Worm (Caenorhabditis elegans) whole organism, young adult: ENCODE results near the gene Y17G7B.17.
A peak's percentile ranks its signal among the peaks of the same experiment; 100 is the strongest.

Experiments used
- B0019.2 ChIP-seq: fragments of 200-800 bp; sonication (Bioruptor generic); conservative IDR thresholded peaks from 2 replicates; pipeline ENCODE4 v1.3.6; 2022; ENCODE audit warnings: missing genetic modification reagents, missing genetic modification characterization, missing compliant biosample characterization
- B0261.1 ChIP-seq: sonication (generic microtip); optimal IDR thresholded peaks from 2 replicates; lab custom pipeline; 2016; ENCODE audit warnings: mild to moderate bottlenecking, missing genetic modification characterization, moderate library complexity, missing compliant biosample characterization
- C06A6.2 ChIP-seq: fragments of 200-800 bp; sonication (Bioruptor generic); conservative IDR thresholded peaks from 2 replicates; pipeline ENCODE4 v1.3.6; 2022; ENCODE audit warnings: missing genetic modification characterization, missing compliant biosample characterization
- D2030.7 ChIP-seq: fragments of 200-800 bp; sonication (Bioruptor generic); IDR thresholded peaks from 2 replicates; pipeline ENCODE4 v1.3.6; 2022; ENCODE audit warnings: missing genetic modification reagents, missing genetic modification characterization, missing compliant biosample characterization
- F10E7.11 ChIP-seq: sonication (generic microtip); optimal IDR thresholded peaks from 2 replicates; lab custom pipeline; 2017; ENCODE audit warnings: mild to moderate bottlenecking, missing genetic modification characterization, moderate library complexity, missing compliant biosample characterization
- K11D2.4 ChIP-seq: fragments of 200-800 bp; sonication (Bioruptor generic); IDR thresholded peaks from 2 replicates; pipeline ENCODE4 v1.3.6; 2022; ENCODE audit warnings: missing genetic modification reagents, missing genetic modification characterization, missing compliant biosample characterization
- Y56A3A.18 ChIP-seq: fragments of 200-800 bp; sonication (Bioruptor generic); IDR thresholded peaks from 2 replicates; pipeline ENCODE4 v1.3.6; 2022; ENCODE audit warnings: missing genetic modification reagents, missing genetic modification characterization, missing compliant biosample characterization
- ZK185.1 ChIP-seq: sonication (generic microtip); optimal IDR thresholded peaks from 2 replicates; lab custom pipeline; 2016; ENCODE audit warnings: mild to moderate bottlenecking, missing genetic modification characterization, missing compliant biosample characterization; ENCODE audit not compliant: poor library complexity, severe bottlenecking
- ama-1 ChIP-seq, 3 experiments: fragments of 150-350 bp in 1 of 3; sonication (generic microtip) in 2 of 3; optimal IDR thresholded peaks; 2 replicates each; lab custom pipeline; 2014 to 2018; ENCODE audit warnings: missing biosample characterization in 2 of 3, missing genetic modification characterization in 2 of 3, missing genetic modification reagents in 2 of 3
- aptf-3 ChIP-seq: fragments of 200-800 bp; sonication (Bioruptor generic); IDR thresholded peaks from 2 replicates; pipeline ENCODE4 v1.3.6; 2022; ENCODE audit warnings: missing genetic modification characterization, missing compliant biosample characterization
- athp-1 ChIP-seq: sonication (generic microtip); optimal IDR thresholded peaks from 2 replicates; lab custom pipeline; 2017; ENCODE audit warnings: mild to moderate bottlenecking, missing genetic modification characterization, missing compliant biosample characterization
- cebp-2 ChIP-seq: fragments of 200-800 bp; sonication (Bioruptor generic); IDR thresholded peaks from 2 replicates; pipeline ENCODE4 v1.3.6; 2022; ENCODE audit warnings: missing genetic modification characterization, missing compliant biosample characterization
- dpff-1 ChIP-seq: sonication (generic microtip); optimal IDR thresholded peaks from 2 replicates; lab custom pipeline; 2017; ENCODE audit warnings: mild to moderate bottlenecking, missing genetic modification characterization, missing compliant biosample characterization
- ekl-4 ChIP-seq: fragments of 200-800 bp; sonication (Bioruptor generic); IDR thresholded peaks from 2 replicates; pipeline ENCODE4 v1.3.6; 2022; ENCODE audit warnings: missing genetic modification reagents, missing genetic modification characterization, missing compliant biosample characterization
- hmg-1.2 ChIP-seq: fragments of 200-800 bp; sonication (Bioruptor generic); IDR thresholded peaks from 2 replicates; pipeline ENCODE4 v1.3.6; 2022; ENCODE audit warnings: missing genetic modification reagents, missing genetic modification characterization, missing compliant biosample characterization
- hmg-20 ChIP-seq: fragments of 200-800 bp; sonication (Bioruptor generic); IDR thresholded peaks from 2 replicates; pipeline ENCODE4 v1.3.6; 2022; ENCODE audit warnings: missing genetic modification reagents, missing genetic modification characterization, missing compliant biosample characterization
- let-607 ChIP-seq, 2 experiments: fragments of 200-800 bp in 1 of 2; sonication (Bioruptor generic) in 1 of 2; sonication (generic microtip) in 1 of 2; optimal IDR thresholded peaks; 2 replicates each; lab custom pipeline; 2016 to 2018; ENCODE audit warnings: mild to moderate bottlenecking in 2 of 2, missing compliant biosample characterization in 2 of 2, missing genetic modification characterization in 2 of 2, moderate library complexity in 2 of 2, missing genotype in 1 of 2
- lin-26 ChIP-seq: fragments of 200-800 bp; sonication (Bioruptor generic); IDR thresholded peaks from 2 replicates; pipeline ENCODE4 v1.3.6; 2022; ENCODE audit warnings: missing genetic modification reagents, missing genetic modification characterization, missing compliant biosample characterization
- lin-40 ChIP-seq: sonication (generic microtip); optimal IDR thresholded peaks from 2 replicates; lab custom pipeline; 2016; ENCODE audit warnings: missing genetic modification characterization, mild to moderate bottlenecking, missing compliant biosample characterization, missing genotype, missing genetic modification reagents
- lsl-1 ChIP-seq: fragments of 200-800 bp; sonication (Bioruptor generic); optimal IDR thresholded peaks from 2 replicates; lab custom pipeline; 2018; ENCODE audit warnings: mild to moderate bottlenecking, missing genetic modification characterization, moderate library complexity, missing compliant biosample characterization
- lsy-27 ChIP-seq: sonication (generic microtip); optimal IDR thresholded peaks from 2 replicates; lab custom pipeline; 2017; ENCODE audit warnings: missing genetic modification characterization, mild to moderate bottlenecking, missing compliant biosample characterization, antibody characterized with exemption, missing genotype, borderline replicate concordance; ENCODE audit not compliant: insufficient read depth
- madf-10 ChIP-seq: sonication (generic microtip); optimal IDR thresholded peaks from 2 replicates; lab custom pipeline; 2016; ENCODE audit warnings: mild to moderate bottlenecking, missing genetic modification characterization, missing compliant biosample characterization
- nhr-80 ChIP-seq: sonication (generic microtip); optimal IDR thresholded peaks from 2 replicates; lab custom pipeline; 2016; ENCODE audit warnings: missing genetic modification characterization, missing compliant biosample characterization
- pbrm-1 ChIP-seq: fragments of 200-800 bp; sonication (Bioruptor generic); IDR thresholded peaks from 2 replicates; pipeline ENCODE4 v1.3.6; 2022; ENCODE audit warnings: missing genetic modification reagents, missing genetic modification characterization, missing compliant biosample characterization
- pha-4 ChIP-seq: fragments of 150-350 bp; sonication (generic microtip); optimal IDR thresholded peaks from 2 replicates; lab custom pipeline; 2014; ENCODE audit warnings: missing biosample characterization, missing genetic modification reagents, missing genetic modification characterization
- rpc-1 ChIP-seq, 2 experiments: fragments of 150-350 bp in 1 of 2; sonication (generic microtip) in 1 of 2; optimal IDR thresholded peaks; 2 replicates each; lab custom pipeline; 2014 to 2018; ENCODE audit warnings: missing biosample characterization in 1 of 2, missing genetic modification characterization in 1 of 2, missing genetic modification reagents in 1 of 2, missing genotype in 1 of 2
- sdz-38 ChIP-seq: sonication (generic microtip); optimal IDR thresholded peaks from 2 replicates; lab custom pipeline; 2016; ENCODE audit warnings: missing genotype, missing genetic modification characterization, missing compliant biosample characterization
- sptf-2 ChIP-seq: fragments of 200-800 bp; sonication (Bioruptor generic); optimal IDR thresholded peaks from 2 replicates; lab custom pipeline; 2018; ENCODE audit warnings: mild to moderate bottlenecking, missing genetic modification characterization, missing compliant biosample characterization
- tbp1 ChIP-seq: fragments of 200-800 bp; sonication (Bioruptor generic); optimal IDR thresholded peaks from 2 replicates; lab custom pipeline; 2018; ENCODE audit warnings: mild to moderate bottlenecking, missing genetic modification characterization, missing compliant biosample characterization

Gene Y17G7B.17

DNA sequence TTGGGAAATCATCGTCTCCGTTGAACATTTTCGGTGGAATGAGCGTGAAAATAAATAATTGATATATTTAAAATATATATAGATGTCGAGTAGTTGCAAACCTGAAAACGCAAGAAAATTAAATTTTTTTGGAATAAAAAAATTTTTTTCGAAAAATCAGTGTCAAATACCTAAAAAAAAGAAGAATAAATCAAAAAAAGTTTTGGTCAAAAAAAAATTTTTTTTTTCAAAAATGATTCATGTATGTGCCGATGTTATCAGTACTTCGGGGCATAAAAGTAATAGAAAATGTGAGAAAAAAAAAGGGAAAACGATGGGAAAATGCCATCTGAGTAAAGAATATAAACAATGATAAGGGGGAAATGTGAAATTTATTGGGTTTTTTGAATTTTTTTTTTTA, at the start of gene Y17G7B.17:
TSS of gene Y17G7B.17 (minus strand) at position 101 of the 400 bp plus-strand sequence.
- TF ChIP-seq nhr-80 (tag; lab: Kevin White, UChicago) (peak; percentile 14), athp-1 (tag; lab: Kevin White, UChicago) (no peak), lin-40 (no peak)

- TF ChIP-seq ekl-4 = no peak
- no peak for TF ChIP-seq lsy-27
- no peak for TF ChIP-seq ZK185.1 (tag; lab: Kevin White, UChicago)
- TF ChIP-seq F10E7.11 (tag; lab: Kevin White, UChicago) = no peak
- no peak for TF ChIP-seq K11D2.4 (GFP tag; lab: Robert Waterston, UW)
- no peak for TF ChIP-seq hmg-1.2 (GFP tag; lab: Robert Waterston, UW)
- TF ChIP-seq hmg-20 (GFP tag; lab: Robert Waterston, UW) = no peak
These were observed 47.5 kb upstream of the Y17G7B.17 start, which contains the start of gene Y57A10A.2 for ce11 chrII:12147331-12147730. TSS of gene Y57A10A.2 (plus strand) at chrII:12147631.

ce11 chrII:12143558-12143957, 43.8 kb upstream of the Y17G7B.17 start:
- TF ChIP-seq pbrm-1 (no peak), sptf-2 (GFP tag; lab: Kevin White, UChicago) (no peak), Y56A3A.18 (no peak), athp-1 (tag; lab: Kevin White, UChicago) (no peak)

- TF ChIP-seq dpff-1 (tag; lab: Kevin White, UChicago) (no peak), B0019.2 (GFP tag; lab: Robert Waterston, UW) (no peak)
These were observed 38.2 kb upstream of the Y17G7B.17 start for ce11 chrII:12137983-12138382.

- peak; percentile 8 for TF ChIP-seq lsl-1
- no peak for TF ChIP-seq C06A6.2
These were observed 31.1 kb upstream of the Y17G7B.17 start, which contains the start of gene set-24 for ce11 chrII:12130868-12131267. TSS of gene set-24 (minus strand) at chrII:12130968.

ce11 chrII:12130393-12130792, 30.6 kb upstream of the Y17G7B.17 start:
- TF ChIP-seq madf-10 (tag; lab: Kevin White, UChicago) (no peak), sdz-38 (tag; lab: Kevin White, UChicago) (no peak), ama-1 (optimal IDR thresholded peaks at IDR 0.05; lab: Kevin White, UChicago) (no peak), ama-1 (GFP tag; optimal IDR thresholded peaks at IDR 0.05; lab: Kevin White, UChicago) (no peak), pha-4 (tag; lab: Kevin White, UChicago) (no peak), let-607 (tag; optimal IDR thresholded peaks at IDR 0.05; lab: Kevin White, UChicago) (no peak), aptf-3 (GFP tag; lab: Robert Waterston, UW) (no peak)

- TF ChIP-seq B0261.1 (tag; lab: Kevin White, UChicago) = peak; percentile 23
- TF ChIP-seq hmg-1.2 (GFP tag; lab: Robert Waterston, UW) = peak; percentile 18; the same call in 1 of the 2 replicates
- TF ChIP-seq rpc-1 (optimal IDR thresholded peaks at IDR 0.05; lab: Kevin White, UChicago) = peak; percentile 12
- TF ChIP-seq rpc-1 (tag; optimal IDR thresholded peaks at IDR 0.05; lab: Kevin White, UChicago) = peak; percentile 53
- peak; percentile 75; the same call in 1 of the 2 replicates for TF ChIP-seq cebp-2 (GFP tag; lab: Robert Waterston, UW)
- TF ChIP-seq tbp1 (GFP tag; lab: Kevin White, UChicago) = peak; percentile 61
- peak; percentile 84; the same call in 1 of the 2 replicates for TF ChIP-seq lin-26
- TF ChIP-seq D2030.7 = peak; percentile 31; the same call in 1 of the 2 replicates
These were observed 22.9 kb upstream of the Y17G7B.17 start for ce11 chrII:12122694-12123093.
